Fruit fly (Drosophila melanogaster) whole organism, pupa: Measurements from ENCODE around the gene Der-2.

Experiments used
- CG12605 ChIP-seq: fragments of 200-800 bp; sonication (Bioruptor generic); IDR thresholded peaks from 2 replicates; pipeline ENCODE4 v1.3.6; 2022; ENCODE audit warnings: missing biosample characterization, missing genetic modification characterization
- CG13204 ChIP-seq: fragments of 200-800 bp; sonication (Bioruptor generic); optimal IDR thresholded peaks from 2 replicates; lab custom pipeline; 2018; ENCODE audit warnings: missing biosample characterization, mild to moderate bottlenecking, missing genetic modification characterization, moderate library complexity
- CG14655 ChIP-seq: fragments of 200-800 bp; sonication (Bioruptor generic); optimal IDR thresholded peaks from 3 replicates; lab custom pipeline; 2017; ENCODE audit warnings: mild to moderate bottlenecking, missing biosample characterization, missing genetic modification reagents, missing genetic modification characterization
- CG15710 ChIP-seq: fragments of 200-800 bp; sonication (Bioruptor generic); optimal IDR thresholded peaks from 2 replicates; lab custom pipeline; 2018; ENCODE audit warnings: missing biosample characterization, mild to moderate bottlenecking, missing genetic modification characterization, moderate library complexity
- CG17806 ChIP-seq: fragments of 200-800 bp; sonication (Bioruptor generic); optimal IDR thresholded peaks from 2 replicates; lab custom pipeline; 2018; ENCODE audit warnings: missing biosample characterization, mild to moderate bottlenecking, missing genetic modification characterization, moderate library complexity
- CG32121 ChIP-seq: fragments of 200-800 bp; sonication (Bioruptor generic); IDR thresholded peaks from 2 replicates; pipeline ENCODE4 v1.3.6; 2022; ENCODE audit warnings: missing biosample characterization, missing genetic modification characterization
- CG34367 ChIP-seq: fragments of 200-800 bp; sonication (Bioruptor generic); optimal IDR thresholded peaks from 2 replicates; lab custom pipeline; 2018; ENCODE audit warnings: missing biosample characterization, mild to moderate bottlenecking, missing genetic modification characterization
- CG8159 ChIP-seq: fragments of 200-800 bp; sonication (Bioruptor generic); optimal IDR thresholded peaks from 3 replicates; lab custom pipeline; 2018; ENCODE audit warnings: missing biosample characterization, mild to moderate bottlenecking, missing genetic modification characterization, moderate library complexity
- EcR ChIP-seq: fragments of 200-800 bp; sonication (Bioruptor generic); optimal IDR thresholded peaks from 3 replicates; lab custom pipeline; 2019; ENCODE audit warnings: missing biosample characterization, missing genetic modification characterization, mild to moderate bottlenecking, moderate library complexity, missing genetic modification reagents
- Pif1A ChIP-seq: fragments of 200-800 bp; sonication (Bioruptor generic); optimal IDR thresholded peaks from 3 replicates; lab custom pipeline; 2016; ENCODE audit warnings: missing biosample characterization, missing genetic modification characterization
- Pif1B ChIP-seq: fragments of 200-800 bp; sonication (Bioruptor generic); optimal IDR thresholded peaks from 3 replicates; lab custom pipeline; 2016; ENCODE audit warnings: missing biosample characterization, missing genetic modification characterization
- Snoo ChIP-seq: fragments of 200-800 bp; sonication (Bioruptor generic); optimal IDR thresholded peaks from 3 replicates; lab custom pipeline; 2017; ENCODE audit warnings: missing biosample characterization, mild to moderate bottlenecking, missing genetic modification characterization, inconsistent platforms
- rn ChIP-seq: fragments of 200-800 bp; sonication (Bioruptor generic); IDR thresholded peaks from 2 replicates; pipeline ENCODE4 v1.3.6; 2022; ENCODE audit warnings: missing biosample characterization, missing genetic modification characterization

DNA sequence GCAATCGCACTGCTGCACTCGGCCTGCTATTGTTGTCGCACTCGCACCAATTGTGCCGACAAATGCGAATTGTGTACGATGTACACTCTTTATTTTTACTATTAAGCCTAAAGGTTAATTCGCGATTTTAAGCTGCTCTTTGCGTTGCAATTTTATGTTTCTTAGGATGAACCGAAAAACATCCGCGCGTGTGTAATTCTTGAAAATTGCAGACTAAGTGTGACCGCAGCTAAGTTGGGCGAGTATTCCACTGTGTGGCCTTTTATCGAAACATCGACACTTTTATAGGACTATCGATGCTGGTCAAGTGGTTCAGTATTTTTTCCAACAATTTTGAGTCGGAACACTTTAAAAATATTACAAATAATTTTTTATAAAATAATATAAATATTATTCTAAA is 30.4 kb downstream of the Der-2 start, which contains the start of gene Pak3:
- TF ChIP-seq Pif1A (GFP tag; lab: Kevin White, UChicago) (no peak), rn (no peak), Pif1B (GFP tag; lab: Kevin White, UChicago) (no peak), CG12605 (GFP tag; lab: Robert Waterston, UW) (no peak), CG8159 (tag; lab: Kevin White, UChicago) (no peak), Snoo (no peak), CG32121 (no peak), CG34367 (tag; lab: Kevin White, UChicago) (no peak), EcR (GFP tag; lab: Kevin White, UChicago) (no peak), CG15710 (tag; lab: Kevin White, UChicago) (no peak), CG17806 (tag; lab: Kevin White, UChicago) (no peak), CG13204 (GFP tag; lab: Kevin White, UChicago) (no peak), CG14655 (GFP tag; lab: Kevin White, UChicago) (no peak)
